Fruit fly (Drosophila melanogaster) whole organism, adult: Measurements from ENCODE around the gene OtopLa.

ENCODE experiments used
- CG11617 ChIP-seq: fragments of 200-800 bp; sonication (Bioruptor generic); optimal IDR thresholded peaks from 2 replicates; lab custom pipeline; 2017; ENCODE audit warnings: mild to moderate bottlenecking, missing biosample characterization, missing genetic modification reagents, missing genetic modification characterization
- CG14711 ChIP-seq: fragments of 200-800 bp; sonication (Bioruptor generic); optimal IDR thresholded peaks from 2 replicates; lab custom pipeline; 2018; ENCODE audit warnings: missing biosample characterization, mild to moderate bottlenecking, missing genetic modification characterization, moderate library complexity
- CG33017 ChIP-seq: fragments of 200-800 bp; sonication (Bioruptor generic); optimal IDR thresholded peaks from 2 replicates; lab custom pipeline; 2018; ENCODE audit warnings: missing biosample characterization, mild to moderate bottlenecking, missing genetic modification characterization, moderate library complexity
- CG7101 ChIP-seq: fragments of 200-800 bp; sonication (Bioruptor generic); optimal IDR thresholded peaks from 2 replicates; lab custom pipeline; 2018; ENCODE audit warnings: missing biosample characterization, mild to moderate bottlenecking, missing genetic modification characterization, moderate library complexity
- Crg-1 ChIP-seq: fragments of 200-800 bp; sonication (Bioruptor generic); optimal IDR thresholded peaks from 2 replicates; lab custom pipeline; 2016; ENCODE audit warnings: missing biosample characterization, missing genetic modification characterization
- Hr96 ChIP-seq: fragments of 200-800 bp; sonication (Bioruptor generic); optimal IDR thresholded peaks from 2 replicates; lab custom pipeline; 2016; ENCODE audit warnings: missing biosample characterization, missing genetic modification characterization
- cic ChIP-seq: fragments of 200-800 bp; sonication (Bioruptor generic); optimal IDR thresholded peaks from 2 replicates; lab custom pipeline; 2017; ENCODE audit warnings: missing biosample characterization, mild to moderate bottlenecking, missing genetic modification characterization, moderate library complexity
- kay ChIP-seq: fragments of 200-800 bp; sonication (Bioruptor generic); peaks from one replicate; lab custom pipeline; 2016; ENCODE audit warnings: missing biosample characterization, missing genetic modification characterization, borderline replicate concordance
- tj ChIP-seq: fragments of 200-800 bp; sonication (Bioruptor generic); optimal IDR thresholded peaks from 3 replicates; lab custom pipeline; 2017; ENCODE audit warnings: missing biosample characterization, mild to moderate bottlenecking, missing genetic modification characterization, moderate library complexity
- toe ChIP-seq: fragments of 200-800 bp; sonication (Bioruptor generic); optimal IDR thresholded peaks from 2 replicates; lab custom pipeline; 2016; ENCODE audit warnings: missing biosample characterization, missing genetic modification characterization

dm6 chrX:5679933-5680667 lies 31.8 kb upstream of the OtopLa start, which contains the start of the genes Tre1 and Gr5a:
- TF ChIP-seq CG33017 (tag; lab: Kevin White, UChicago) (no peak), Hr96 (GFP tag; lab: Kevin White, UChicago) (no peak), toe (GFP tag; lab: Kevin White, UChicago) (no peak), cic (GFP tag; lab: Kevin White, UChicago) (no peak), Crg-1 (GFP tag; lab: Kevin White, UChicago) (no peak), kay (GFP tag; lab: Kevin White, UChicago) (no peak), CG11617 (GFP tag; lab: Kevin White, UChicago) (no peak), CG14711 (no peak), CG7101 (no peak), tj (GFP tag; lab: Kevin White, UChicago) (no peak)
